Fruit fly (Drosophila melanogaster) whole organism, pupa: ENCODE data around the gene Dph5.

Experiments
- CG10348 ChIP-seq: fragments of 200-800 bp; sonication (Bioruptor generic); IDR thresholded peaks from 2 replicates; pipeline ENCODE4 v1.3.6; 2022; ENCODE audit warnings: missing biosample characterization, missing genetic modification characterization
- CG12605 ChIP-seq: fragments of 200-800 bp; sonication (Bioruptor generic); IDR thresholded peaks from 2 replicates; pipeline ENCODE4 v1.3.6; 2022; ENCODE audit warnings: missing biosample characterization, missing genetic modification characterization
- CG17806 ChIP-seq: fragments of 200-800 bp; sonication (Bioruptor generic); optimal IDR thresholded peaks from 2 replicates; lab custom pipeline; 2018; ENCODE audit warnings: missing biosample characterization, mild to moderate bottlenecking, missing genetic modification characterization, moderate library complexity
- CG4496 ChIP-seq: fragments of 200-800 bp; sonication (Bioruptor generic); IDR thresholded peaks from 3 replicates; pipeline ENCODE4 v1.3.6; 2022; ENCODE audit warnings: missing biosample characterization, missing genetic modification characterization
- CG8159 ChIP-seq: fragments of 200-800 bp; sonication (Bioruptor generic); optimal IDR thresholded peaks from 3 replicates; lab custom pipeline; 2018; ENCODE audit warnings: missing biosample characterization, mild to moderate bottlenecking, missing genetic modification characterization, moderate library complexity

DNA sequence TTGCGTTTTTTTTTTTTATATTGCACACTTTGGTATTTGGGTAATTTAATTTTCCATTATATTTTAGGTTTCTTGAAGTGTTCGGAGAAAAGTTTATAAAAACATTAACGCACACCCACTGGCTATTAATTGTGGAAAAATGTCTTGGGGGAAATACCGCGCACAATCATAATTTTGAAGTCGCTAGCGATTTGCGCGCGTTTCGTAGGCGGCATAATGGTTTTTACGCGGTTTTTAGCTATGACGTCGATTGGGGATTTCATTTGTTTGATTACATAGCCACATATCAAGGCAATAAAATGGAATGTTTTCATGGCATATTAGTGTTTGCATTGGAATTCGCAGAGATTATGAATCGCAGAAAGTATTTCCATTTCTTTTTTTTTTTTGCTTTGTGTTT is 49.2 kb upstream of the Dph5 start:
- no peak for TF ChIP-seq CG12605 (GFP tag; lab: Robert Waterston, UW)
- no peak for TF ChIP-seq CG10348 (GFP tag; lab: Robert Waterston, UW)
- no peak for TF ChIP-seq CG4496 (GFP tag; lab: Robert Waterston, UW)
- no peak for TF ChIP-seq CG8159 (tag; lab: Kevin White, UChicago)
- no peak for TF ChIP-seq CG17806 (tag; lab: Kevin White, UChicago)
